Fruit fly (Drosophila melanogaster) whole organism, embryonic: ENCODE data around the gene Alp13.
A peak's percentile ranks its signal among the peaks of the same experiment; 100 is the strongest.

Experiments used
- Atf-2 ChIP-seq: fragments of 200-800 bp; sonication (Bioruptor generic); optimal IDR thresholded peaks from 2 replicates; lab custom pipeline; 2016; ENCODE audit warnings: missing biosample characterization, missing genetic modification characterization
- BEAF-32 ChIP-seq: fragments of 200-800 bp; sonication (Bioruptor generic); optimal IDR thresholded peaks from 3 replicates; lab custom pipeline; 2017; ENCODE audit warnings: missing biosample characterization, missing genetic modification characterization, mild to moderate bottlenecking, moderate library complexity, missing genetic modification reagents
- CG10209 ChIP-seq: fragments of 200-800 bp; sonication (Bioruptor generic); optimal IDR thresholded peaks from 3 replicates; lab custom pipeline; 2017; ENCODE audit warnings: missing biosample characterization, mild to moderate bottlenecking, missing genetic modification characterization, missing genetic modification reagents
- CG11456 ChIP-seq: fragments of 200-800 bp; sonication (Bioruptor generic); IDR thresholded peaks from 3 replicates; pipeline ENCODE4 v1.3.6; 2022; ENCODE audit warnings: missing biosample characterization, missing genetic modification characterization
- CG12104 ChIP-seq: fragments of 200-800 bp; sonication (Bioruptor generic); optimal IDR thresholded peaks from 3 replicates; lab custom pipeline; 2016; ENCODE audit warnings: missing biosample characterization, missing genetic modification characterization
- CG13775 ChIP-seq: fragments of 200-800 bp; sonication (Bioruptor generic); optimal IDR thresholded peaks from 3 replicates; lab custom pipeline; 2017; ENCODE audit warnings: missing biosample characterization, mild to moderate bottlenecking, missing genetic modification characterization
- CG17359 ChIP-seq: fragments of 200-800 bp; sonication (Bioruptor generic); optimal IDR thresholded peaks from 3 replicates; lab custom pipeline; 2018; ENCODE audit warnings: missing biosample characterization, mild to moderate bottlenecking, missing genetic modification characterization, moderate library complexity
- CG17829 ChIP-seq: fragments of 200-800 bp; optimal IDR thresholded peaks from 2 replicates; lab custom pipeline; 2019; ENCODE audit warnings: missing biosample characterization, mild to moderate bottlenecking, missing genetic modification characterization, moderate library complexity
- CG2116 ChIP-seq: fragments of 200-800 bp; sonication (Bioruptor generic); optimal IDR thresholded peaks from 3 replicates; lab custom pipeline; 2018; ENCODE audit warnings: missing biosample characterization, mild to moderate bottlenecking, missing genetic modification characterization
- CG2199 ChIP-seq: fragments of 200-800 bp; sonication (Bioruptor generic); IDR thresholded peaks from 3 replicates; pipeline ENCODE4 v1.3.6; 2022; ENCODE audit warnings: missing biosample characterization, missing genetic modification characterization
- CG2678 ChIP-seq: fragments of 200-800 bp; sonication (Bioruptor generic); optimal IDR thresholded peaks from 3 replicates; lab custom pipeline; 2019; ENCODE audit warnings: missing biosample characterization, mild to moderate bottlenecking, missing genetic modification characterization, moderate library complexity
- CG3065 ChIP-seq: fragments of 200-800 bp; sonication (Bioruptor generic); optimal IDR thresholded peaks from 2 replicates; lab custom pipeline; 2016; ENCODE audit warnings: missing biosample characterization, missing genetic modification characterization
- CG31365 ChIP-seq: fragments of 200-800 bp; sonication (Bioruptor generic); optimal IDR thresholded peaks from 2 replicates; lab custom pipeline; 2018; ENCODE audit warnings: missing biosample characterization, mild to moderate bottlenecking, missing genetic modification characterization
- CG3995 ChIP-seq: fragments of 200-800 bp; sonication (Bioruptor generic); optimal IDR thresholded peaks from 3 replicates; lab custom pipeline; 2016; ENCODE audit warnings: missing biosample characterization, missing genetic modification characterization
- CG7556 ChIP-seq: fragments of 200-800 bp; sonication (Bioruptor generic); optimal IDR thresholded peaks from 2 replicates; lab custom pipeline; 2017; ENCODE audit warnings: missing biosample characterization, mild to moderate bottlenecking, missing genetic modification characterization
- CG7987 ChIP-seq: fragments of 200-800 bp; sonication (Bioruptor generic); optimal IDR thresholded peaks from 2 replicates; lab custom pipeline; 2018; ENCODE audit warnings: missing biosample characterization, mild to moderate bottlenecking, missing genetic modification characterization, moderate library complexity
- CG8478 ChIP-seq: fragments of >200 bp; optimal IDR thresholded peaks from 2 replicates; lab custom pipeline; 2018
- Deaf1 ChIP-seq: fragments of 200-800 bp; optimal IDR thresholded peaks from 3 replicates; lab custom pipeline; 2019; ENCODE audit warnings: missing biosample characterization, mild to moderate bottlenecking, missing genetic modification characterization, moderate library complexity
- Fer1 ChIP-seq: fragments of 200-800 bp; sonication (Bioruptor generic); optimal IDR thresholded peaks from 2 replicates; lab custom pipeline; 2017; ENCODE audit warnings: missing biosample characterization, mild to moderate bottlenecking, missing genetic modification characterization
- Fer2 ChIP-seq: fragments of 200-800 bp; sonication (Bioruptor generic); optimal IDR thresholded peaks from 2 replicates; lab custom pipeline; 2018; ENCODE audit warnings: missing biosample characterization, mild to moderate bottlenecking, missing genetic modification characterization, moderate library complexity
- HLH4C ChIP-seq: fragments of 200-800 bp; sonication (Bioruptor generic); IDR thresholded peaks from 3 replicates; pipeline ENCODE4 v1.3.6; 2022; ENCODE audit warnings: missing biosample characterization, missing genetic modification characterization; ENCODE audit not compliant: partially characterized antibody
- Pdp1 ChIP-seq, 2 experiments: fragments of 200-800 bp; sonication (Bioruptor generic); optimal IDR thresholded peaks; 3 replicates each; lab custom pipeline; 2016; ENCODE audit warnings: missing biosample characterization in 2 of 2, missing genetic modification characterization in 2 of 2, mild to moderate bottlenecking in 1 of 2, moderate library complexity in 1 of 2
- Sox100B ChIP-seq: fragments of 200-800 bp; sonication (Bioruptor generic); optimal IDR thresholded peaks from 3 replicates; lab custom pipeline; 2018; ENCODE audit warnings: missing biosample characterization, mild to moderate bottlenecking, missing genetic modification characterization
- Vsx1 ChIP-seq: fragments of 200-800 bp; sonication (Bioruptor generic); optimal IDR thresholded peaks from 2 replicates; lab custom pipeline; 2017; ENCODE audit warnings: missing biosample characterization, mild to moderate bottlenecking, missing genetic modification characterization, missing genetic modification reagents
- bigmax ChIP-seq: fragments of 200-800 bp; sonication (Bioruptor generic); optimal IDR thresholded peaks from 2 replicates; lab custom pipeline; 2018; ENCODE audit warnings: missing biosample characterization, mild to moderate bottlenecking, missing genetic modification characterization
- br ChIP-seq: fragments of >200 bp; optimal IDR thresholded peaks from 2 replicates; lab custom pipeline; 2017
- cwo ChIP-seq: fragments of 200-800 bp; sonication (Bioruptor generic); optimal IDR thresholded peaks from 3 replicates; lab custom pipeline; 2017; ENCODE audit warnings: missing biosample characterization, missing genetic modification characterization, mild to moderate bottlenecking, moderate library complexity, missing genetic modification reagents
- disco-r ChIP-seq: fragments of 200-800 bp; sonication (Bioruptor generic); optimal IDR thresholded peaks from 2 replicates; lab custom pipeline; 2016; ENCODE audit warnings: missing biosample characterization, missing genetic modification characterization
- dpn ChIP-seq, 2 experiments: fragments of 200-800 bp; sonication (Bioruptor generic); optimal IDR thresholded peaks; 3 replicates each; lab custom pipeline; 2016; ENCODE audit warnings: missing biosample characterization in 2 of 2, missing genetic modification characterization in 2 of 2
- eve ChIP-seq, 2 experiments: fragments of >200 bp; optimal IDR thresholded peaks; 2 replicates each; lab custom pipeline; 2017; ENCODE audit warnings: missing biosample characterization in 2 of 2, missing genetic modification characterization in 2 of 2
- grn ChIP-seq: fragments of 200-800 bp; sonication (Bioruptor generic); optimal IDR thresholded peaks from 3 replicates; lab custom pipeline; 2017; ENCODE audit warnings: missing biosample characterization, missing genetic modification characterization
- hb ChIP-seq: fragments of 200-800 bp; sonication (Bioruptor generic); IDR thresholded peaks from 3 replicates; pipeline ENCODE4 v1.3.6; 2022; ENCODE audit warnings: missing biosample characterization, missing genetic modification characterization; ENCODE audit not compliant: partially characterized antibody
- her ChIP-seq: fragments of 200-800 bp; sonication (Bioruptor generic); optimal IDR thresholded peaks from 2 replicates; lab custom pipeline; 2016; ENCODE audit warnings: missing biosample characterization, missing genetic modification characterization
- jigr1 ChIP-seq: fragments of 200-800 bp; sonication (Bioruptor generic); IDR thresholded peaks from 3 replicates; pipeline ENCODE4 v1.3.6; 2022; ENCODE audit warnings: missing biosample characterization, missing genetic modification characterization
- klu ChIP-seq: fragments of 200-800 bp; sonication (Bioruptor generic); IDR thresholded peaks from 2 replicates; pipeline ENCODE4 v1.3.6; 2022; ENCODE audit warnings: missing biosample characterization, missing genetic modification characterization
- kni ChIP-seq: fragments of 200-800 bp; sonication (Bioruptor generic); optimal IDR thresholded peaks from 3 replicates; lab custom pipeline; 2017; ENCODE audit warnings: mild to moderate bottlenecking, missing biosample characterization, missing genetic modification reagents, missing genetic modification characterization
- sd ChIP-seq: fragments of 200-800 bp; sonication (Bioruptor generic); optimal IDR thresholded peaks from 3 replicates; lab custom pipeline; 2018; ENCODE audit warnings: missing biosample characterization, mild to moderate bottlenecking, missing genetic modification characterization, moderate library complexity
- sisA ChIP-seq: fragments of 200-800 bp; sonication (Bioruptor generic); IDR thresholded peaks from 2 replicates; pipeline ENCODE4 v1.3.6; 2022; ENCODE audit warnings: missing biosample characterization, missing genetic modification characterization
- tap ChIP-seq: fragments of 200-800 bp; optimal IDR thresholded peaks from 3 replicates; lab custom pipeline; 2019; ENCODE audit warnings: missing biosample characterization, mild to moderate bottlenecking, missing genetic modification characterization, moderate library complexity
- tgo ChIP-seq: fragments of 200-800 bp; sonication (Bioruptor generic); IDR thresholded peaks from 3 replicates; pipeline ENCODE4 v1.3.6; 2022; ENCODE audit warnings: missing biosample characterization, missing genetic modification characterization
- trem ChIP-seq: fragments of 200-800 bp; optimal IDR thresholded peaks from 3 replicates; lab custom pipeline; 2019; ENCODE audit warnings: missing biosample characterization, mild to moderate bottlenecking, missing genetic modification characterization, moderate library complexity
- tup ChIP-seq: fragments of 200-800 bp; sonication (Bioruptor generic); optimal IDR thresholded peaks from 2 replicates; lab custom pipeline; 2016; ENCODE audit warnings: missing biosample characterization, mild to moderate bottlenecking, missing genetic modification characterization, moderate library complexity
- usp ChIP-seq: fragments of >200 bp; optimal IDR thresholded peaks from 2 replicates; lab custom pipeline; 2017; ENCODE audit warnings: missing biosample characterization, missing genetic modification characterization
- vfl ChIP-seq: fragments of 200-800 bp; sonication (Bioruptor generic); optimal IDR thresholded peaks from 2 replicates; lab custom pipeline; 2016; ENCODE audit warnings: missing biosample characterization, missing genetic modification characterization

Alp13 gene

dm6 chr3R:10098296-10098675 is 23.1 kb upstream of the Alp13 start (continued):
- TF ChIP-seq disco-r (GFP tag; lab: Kevin White, UChicago), result no peak
- TF ChIP-seq CG7987 (GFP tag; lab: Kevin White, UChicago), result no peak
- no peak for TF ChIP-seq CG11456 (GFP tag; lab: Robert Waterston, UW)
- no peak for TF ChIP-seq Fer1
- TF ChIP-seq CG2678, result no peak
- no peak for TF ChIP-seq her (GFP tag; lab: Kevin White, UChicago)
- TF ChIP-seq HLH4C (GFP tag; lab: Robert Waterston, UW), result no peak
- 0 out of 3 replicates have a peak, but pooled peaks have one; percentile 6 for TF ChIP-seq tgo (GFP tag; lab: Robert Waterston, UW)
- TF ChIP-seq CG2116, result no peak
- TF ChIP-seq kni (GFP tag; lab: Kevin White, UChicago), result peak; percentile 22
- no peak for TF ChIP-seq bigmax (GFP tag; lab: Kevin White, UChicago)
- no peak for TF ChIP-seq BEAF-32 (GFP tag; lab: Kevin White, UChicago)
- TF ChIP-seq Deaf1 (tag; lab: Kevin White, UChicago), result no peak
- no peak for TF ChIP-seq CG3065
- no peak for TF ChIP-seq CG17829 (tag; lab: Kevin White, UChicago)
- TF ChIP-seq grn (GFP tag; lab: Kevin White, UChicago), result no peak
- TF ChIP-seq CG13775 (GFP tag; lab: Kevin White, UChicago), result no peak
- no peak for TF ChIP-seq CG3995
- TF ChIP-seq CG12104 (GFP tag; lab: Kevin White, UChicago), result no peak
- TF ChIP-seq CG10209 (GFP tag; lab: Kevin White, UChicago), result peak; percentile 21
- TF ChIP-seq sd, result peak; percentile 37
- TF ChIP-seq CG31365 (tag; lab: Kevin White, UChicago), result no peak
- no peak for TF ChIP-seq Atf-2
- peak; percentile 36 for TF ChIP-seq CG7556
- peak; percentile 29 for TF ChIP-seq cwo (GFP tag; lab: Kevin White, UChicago)
- TF ChIP-seq dpn (GFP tag; optimal IDR thresholded peaks at IDR 0.05; lab: Kevin White, UChicago), result no peak
- TF ChIP-seq br (lab: Kevin White, UChicago), result no peak
- 0 out of 2 replicates have a peak, but pooled peaks have one; percentile 5 for TF ChIP-seq klu (GFP tag; lab: Robert Waterston, UW)
- no peak for TF ChIP-seq CG17359 (tag; lab: Kevin White, UChicago)
- no peak for TF ChIP-seq trem (tag; lab: Kevin White, UChicago)
- TF ChIP-seq CG2199 (GFP tag; lab: Robert Waterston, UW), result no peak
- no peak for TF ChIP-seq usp
- no peak for TF ChIP-seq tup (GFP tag; lab: Kevin White, UChicago)
- TF ChIP-seq hb, result no peak
- no peak for TF ChIP-seq CG8478 (lab: Kevin White, UChicago)
- TF ChIP-seq Vsx1 (GFP tag; lab: Kevin White, UChicago), result peak; percentile 71
- no peak for TF ChIP-seq jigr1
- TF ChIP-seq Fer2 (tag; lab: Kevin White, UChicago), result no peak
- no peak for TF ChIP-seq sisA
- peak in 1 of 2 experiments; percentile 22 for TF ChIP-seq Pdp1 (GFP tag; optimal IDR thresholded peaks at IDR 0.05; lab: Kevin White, UChicago)
- TF ChIP-seq vfl (GFP tag; lab: Kevin White, UChicago), result no peak
- TF ChIP-seq eve (GFP tag; optimal IDR thresholded peaks at IDR 0.05; lab: Kevin White, UChicago), result no peak
- peak; percentile 15 for TF ChIP-seq Sox100B (GFP tag; lab: Kevin White, UChicago)
- no peak for TF ChIP-seq tap
